Worm (Caenorhabditis elegans): ENCODE data around the gene rpac-19.

DNA sequence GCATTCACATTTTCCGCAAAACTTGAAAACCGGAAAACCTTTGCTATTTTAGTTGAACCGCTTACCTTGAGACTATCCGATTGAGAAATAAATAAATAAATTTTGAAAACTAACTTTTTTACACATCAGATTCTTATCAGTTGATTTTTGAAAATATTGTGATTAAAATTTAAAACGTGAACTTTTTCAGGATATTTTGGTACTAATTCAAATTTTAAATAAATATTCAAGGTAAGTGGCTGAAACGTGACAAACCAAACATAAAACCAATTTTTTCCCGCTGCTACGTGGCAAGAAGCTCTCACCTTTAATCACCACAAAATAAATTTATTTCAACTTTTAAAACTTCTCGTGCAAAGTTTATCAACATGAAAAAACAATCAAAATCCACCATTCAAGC is 22.2 kb upstream of the rpac-19 start, which contains the start of gene C15H7.3:
- TF ChIP-seq snpc-4 (tag; optimal IDR thresholded peaks at IDR 0.05) (no peak), tbx-8 (GFP tag; optimal IDR thresholded peaks at IDR 0.05) (no peak), mep-1 (tag; optimal IDR thresholded peaks at IDR 0.05) (no peak)

Data from whole organism, mixed stage, embryonic.